Fruit fly (Drosophila melanogaster): ENCODE data around the gene CG8360.

The CG8360 gene

DNA sequence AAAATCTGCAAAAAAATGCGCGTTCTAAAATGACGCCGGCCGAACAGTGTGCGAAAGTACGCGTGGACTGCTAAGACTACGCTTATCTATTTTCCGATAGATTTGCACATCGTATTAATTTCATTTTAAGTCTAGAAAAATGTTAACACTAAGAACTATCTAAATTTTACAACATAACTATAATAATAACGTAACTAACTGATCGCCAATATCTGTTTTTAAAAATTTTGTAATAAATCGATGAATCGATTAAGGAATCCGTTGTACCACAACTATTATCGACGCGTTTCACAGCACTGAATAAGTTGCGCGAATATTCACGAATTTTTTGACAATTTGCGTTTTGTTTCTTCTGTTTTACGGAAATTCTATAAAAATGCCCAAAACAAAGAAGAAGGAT is 1.7 kb upstream of the CG8360 start, which contains the start of gene Ssb-c31a (continued):
- peak; percentile 32 for TF ChIP-seq CG10979 (tag; optimal IDR thresholded peaks at IDR 0.05)
- TF ChIP-seq CG14050 (GFP tag; IDR thresholded peaks at IDR 0.05) = no peak
- TF ChIP-seq Meics (GFP tag; optimal IDR thresholded peaks at IDR 0.05) = peak; percentile 30
- TF ChIP-seq dmrt11E (tag; optimal IDR thresholded peaks at IDR 0.05) = peak; percentile 42
- peak; percentile 14 for TF ChIP-seq odd (GFP tag; optimal IDR thresholded peaks at IDR 0.05)
- peak; percentile 15; the same call in 1 of the 2 replicates for TF ChIP-seq Adf1 (GFP tag; IDR thresholded peaks at IDR 0.05)
- no peak for TF ChIP-seq z (GFP tag; IDR thresholded peaks at IDR 0.05)
- peak; percentile 46 for TF ChIP-seq CG15601 (tag; optimal IDR thresholded peaks at IDR 0.05)
- no peak for TF ChIP-seq mirr (GFP tag; optimal IDR thresholded peaks at IDR 0.05)
- TF ChIP-seq D (optimal IDR thresholded peaks at IDR 0.05) = no peak
- no peak for TF ChIP-seq D (GFP tag; optimal IDR thresholded peaks at IDR 0.05)
- TF ChIP-seq CG12104 (GFP tag; optimal IDR thresholded peaks at IDR 0.05) = peak; percentile 39
- peak in 1 of 2 experiments; percentile 45 for TF ChIP-seq bsh (GFP tag; optimal IDR thresholded peaks at IDR 0.05)
- no peak for TF ChIP-seq ash1 (GFP tag; optimal IDR thresholded peaks at IDR 0.05)
- no peak for TF ChIP-seq psq (GFP tag; optimal IDR thresholded peaks at IDR 0.05)
- TF ChIP-seq grn (GFP tag; optimal IDR thresholded peaks at IDR 0.05) = no peak
- TF ChIP-seq nerfin-2 (GFP tag; IDR thresholded peaks at IDR 0.05; ENCODE audit: partially characterized antibody) = no peak
- TF ChIP-seq Pdp1 (GFP tag; optimal IDR thresholded peaks at IDR 0.05) = peak; percentile 56 to 61
- TF ChIP-seq CG12942 (GFP tag; optimal IDR thresholded peaks at IDR 0.05) = peak; percentile 45
- no peak for TF ChIP-seq gt (GFP tag; IDR thresholded peaks at IDR 0.05)
- TF ChIP-seq Mrtf (GFP tag; IDR thresholded peaks at IDR 0.05) = no peak
- peak; percentile 43 for TF ChIP-seq PHDP (tag; optimal IDR thresholded peaks at IDR 0.05)
- TF ChIP-seq CG3163 (GFP tag; optimal IDR thresholded peaks at IDR 0.05) = peak; percentile 22
- TF ChIP-seq CG4730 (GFP tag; IDR thresholded peaks at IDR 0.05) = no peak
- TF ChIP-seq zen2 (GFP tag; IDR thresholded peaks at IDR 0.05; ENCODE audit: partially characterized antibody) = peak; percentile 28; the same call in 1 of the 3 replicates
- TF ChIP-seq Atf3 (GFP tag; optimal IDR thresholded peaks at IDR 0.05) = no peak
- TF ChIP-seq ham (GFP tag; IDR thresholded peaks at IDR 0.05) = no peak
- TF ChIP-seq Dad (GFP tag; optimal IDR thresholded peaks at IDR 0.05) = peak; percentile 57
- peak; percentile 27 for TF ChIP-seq CG15696 (tag; optimal IDR thresholded peaks at IDR 0.05)
- no peak for TF ChIP-seq Ada2b (GFP tag; IDR thresholded peaks at IDR 0.05)
- TF ChIP-seq aop (GFP tag; IDR thresholded peaks at IDR 0.05) = no peak
- TF ChIP-seq CG16813 (GFP tag; IDR thresholded peaks at IDR 0.05; ENCODE audit: partially characterized antibody) = peak; percentile 79
- TF ChIP-seq Bgb (GFP tag; IDR thresholded peaks at IDR 0.05; ENCODE audit: partially characterized antibody) = peak; percentile 66
- TF ChIP-seq Neu2 (GFP tag; optimal IDR thresholded peaks at IDR 0.05; ENCODE audit: borderline replicate concordance) = no peak
- TF ChIP-seq Drgx (GFP tag; IDR thresholded peaks at IDR 0.05) = no peak
- TF ChIP-seq Xbp1 (GFP tag; optimal IDR thresholded peaks at IDR 0.05) = peak; percentile 69
- TF ChIP-seq Deaf1 (tag; optimal IDR thresholded peaks at IDR 0.05) = no peak
- no peak for TF ChIP-seq sisA (GFP tag; IDR thresholded peaks at IDR 0.05)
- TF ChIP-seq CG16815 (GFP tag; optimal IDR thresholded peaks at IDR 0.05) = peak; percentile 10
- no peak for TF ChIP-seq CG31365 (tag; optimal IDR thresholded peaks at IDR 0.05)
- no peak for TF ChIP-seq CG6765 (GFP tag; optimal IDR thresholded peaks at IDR 0.05)
- no peak for TF ChIP-seq Ravus (GFP tag; IDR thresholded peaks at IDR 0.05)
- peak; percentile 36 for TF ChIP-seq p53 (GFP tag; optimal IDR thresholded peaks at IDR 0.05)
- no peak for TF ChIP-seq CG1832 (GFP tag; optimal IDR thresholded peaks at IDR 0.05)
- peak; percentile 90; the same call in 1 of the 2 replicates for TF ChIP-seq MBD-R2 (GFP tag; IDR thresholded peaks at IDR 0.05)
- no peak for TF ChIP-seq peb (GFP tag; IDR thresholded peaks at IDR 0.05)
- no peak for TF ChIP-seq sqz (GFP tag; optimal IDR thresholded peaks at IDR 0.05)
- no peak for TF ChIP-seq CG31388 (GFP tag; optimal IDR thresholded peaks at IDR 0.05)
- TF ChIP-seq CG8359 (GFP tag; optimal IDR thresholded peaks at IDR 0.05; ENCODE audit: borderline replicate concordance) = no peak
- TF ChIP-seq CG6854 (GFP tag; optimal IDR thresholded peaks at IDR 0.05) = no peak
- peak; percentile 9 for TF ChIP-seq cg (GFP tag; optimal IDR thresholded peaks at IDR 0.05)
